Worm (Caenorhabditis elegans) whole organism, young adult: ENCODE measurements around the gene F22E5.2.
"Not testable (repeated sequence)": the region's sequence is repeated elsewhere in the genome, so short reads cannot be mapped to it uniquely, and the experiment has no call there.

Experiments
- F23B12.7 ChIP-seq: sonication (generic microtip); optimal IDR thresholded peaks from 2 replicates; lab custom pipeline; 2017; ENCODE audit warnings: missing genetic modification characterization, mild to moderate bottlenecking, missing compliant biosample characterization, antibody characterized with exemption, moderate library complexity; ENCODE audit not compliant: insufficient read depth
- ceh-91 ChIP-seq: fragments of 200-800 bp; sonication (Bioruptor generic); IDR thresholded peaks from 2 replicates; pipeline ENCODE4 v1.3.6; 2022; ENCODE audit warnings: missing genetic modification reagents, missing genetic modification characterization, missing compliant biosample characterization
- chd-7 ChIP-seq: sonication (generic microtip); optimal IDR thresholded peaks from 2 replicates; lab custom pipeline; 2016; ENCODE audit warnings: mild to moderate bottlenecking, missing genetic modification characterization, moderate library complexity, missing compliant biosample characterization
- egl-44 ChIP-seq: fragments of 200-800 bp; sonication (Bioruptor generic); IDR thresholded peaks from 2 replicates; pipeline ENCODE4 v1.3.6; 2022; ENCODE audit warnings: missing genetic modification reagents, missing genetic modification characterization, missing compliant biosample characterization
- fkh-3 ChIP-seq: sonication (generic microtip); optimal IDR thresholded peaks from 2 replicates; lab custom pipeline; 2016; ENCODE audit warnings: mild to moderate bottlenecking, missing genetic modification characterization, missing compliant biosample characterization
- hmg-20 ChIP-seq: fragments of 200-800 bp; sonication (Bioruptor generic); IDR thresholded peaks from 2 replicates; pipeline ENCODE4 v1.3.6; 2022; ENCODE audit warnings: missing genetic modification reagents, missing genetic modification characterization, missing compliant biosample characterization
- let-607 ChIP-seq, 2 experiments: fragments of 200-800 bp in 1 of 2; sonication (Bioruptor generic) in 1 of 2; sonication (generic microtip) in 1 of 2; optimal IDR thresholded peaks; 2 replicates each; lab custom pipeline; 2016 to 2018; ENCODE audit warnings: mild to moderate bottlenecking in 2 of 2, missing compliant biosample characterization in 2 of 2, missing genetic modification characterization in 2 of 2, moderate library complexity in 2 of 2, missing genotype in 1 of 2
- madf-3 ChIP-seq: fragments of 200-800 bp; sonication (Bioruptor generic); IDR thresholded peaks from 2 replicates; pipeline ENCODE4 v1.3.6; 2022; ENCODE audit warnings: missing genetic modification reagents, missing genetic modification characterization, missing compliant biosample characterization
- pha-4 ChIP-seq: fragments of 150-350 bp; sonication (generic microtip); optimal IDR thresholded peaks from 2 replicates; lab custom pipeline; 2014; ENCODE audit warnings: missing biosample characterization, missing genetic modification reagents, missing genetic modification characterization
- snpc-4 ChIP-seq, 5 experiments: fragments of 150-350 bp in 1 of 5; sonication (generic microtip) in 4 of 5; optimal IDR thresholded peaks; 2 replicates each; lab custom pipeline; 2014 to 2018; ENCODE audit warnings: missing genetic modification characterization in 5 of 5, missing biosample characterization in 3 of 5, antibody characterized with exemption in 2 of 5, mild to moderate bottlenecking in 2 of 5, missing compliant biosample characterization in 2 of 5, missing genotype in 2 of 5, moderate library complexity in 2 of 5, missing genetic modification reagents in 1 of 5
- sptf-2 ChIP-seq: fragments of 200-800 bp; sonication (Bioruptor generic); optimal IDR thresholded peaks from 2 replicates; lab custom pipeline; 2018; ENCODE audit warnings: mild to moderate bottlenecking, missing genetic modification characterization, missing compliant biosample characterization
- tbp1 ChIP-seq: fragments of 200-800 bp; sonication (Bioruptor generic); optimal IDR thresholded peaks from 2 replicates; lab custom pipeline; 2018; ENCODE audit warnings: mild to moderate bottlenecking, missing genetic modification characterization, missing compliant biosample characterization
- unc-130 ChIP-seq: sonication (generic microtip); optimal IDR thresholded peaks from 2 replicates; lab custom pipeline; 2016; ENCODE audit warnings: missing genetic modification reagents, missing genetic modification characterization, missing compliant biosample characterization

DNA sequence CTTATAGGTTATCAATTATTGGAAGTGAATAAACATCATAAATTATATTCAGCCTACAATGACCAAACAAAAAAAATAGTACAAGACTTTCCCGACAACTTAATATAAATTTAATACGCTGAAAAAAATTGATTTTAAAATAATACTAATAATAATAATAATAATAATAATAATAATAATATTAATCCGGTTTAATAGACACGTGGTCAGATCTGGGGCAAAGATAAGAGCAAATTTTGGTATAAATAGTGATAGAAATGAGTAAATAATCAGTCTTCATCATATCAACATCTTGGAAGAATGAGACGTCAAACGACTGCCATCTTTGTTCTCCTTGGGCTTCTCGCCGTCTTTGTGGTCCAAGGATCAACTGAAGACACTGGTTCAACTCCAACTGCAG, 48.5 kb upstream of the F22E5.2 start, which contains the start of gene msrp-5:
- not testable (repeated sequence) for TF ChIP-seq let-607 (tag; optimal IDR thresholded peaks at IDR 0.05; lab: Kevin White, UChicago); pha-4; egl-44 (GFP tag; lab: Robert Waterston, UW); sptf-2 (GFP tag; lab: Kevin White, UChicago); F23B12.7 (tag; lab: Kevin White, UChicago); madf-3; unc-130 (GFP tag; lab: Kevin White, UChicago); fkh-3; hmg-20 (GFP tag; lab: Robert Waterston, UW); snpc-4 (GFP tag; optimal IDR thresholded peaks at IDR 0.05; lab: Kevin White, UChicago); snpc-4 (tag; optimal IDR thresholded peaks at IDR 0.05; lab: Kevin White, UChicago); chd-7; tbp1 (GFP tag; lab: Kevin White, UChicago); ceh-91
